Fruit fly (Drosophila melanogaster): Measurements from ENCODE around the gene vn.
A peak's percentile ranks its signal among the peaks of the same experiment; 100 is the strongest.

Gene vn

dm6 chr3L:5828684-5829083 lies 16.8 kb downstream of the vn start (continued):
- TF ChIP-seq schlank (tag; optimal IDR thresholded peaks at IDR 0.05) (no peak), ro (GFP tag; IDR thresholded peaks at IDR 0.05) (no peak), ranshi (GFP tag; IDR thresholded peaks at IDR 0.05) (0 out of 2 replicates have a peak, but pooled peaks have one; percentile 33), dmrt99B (tag; optimal IDR thresholded peaks at IDR 0.05) (peak; percentile 57), fd102C (GFP tag; optimal IDR thresholded peaks at IDR 0.05) (no peak), CG30020 (tag; optimal IDR thresholded peaks at IDR 0.05) (no peak), repo (GFP tag; optimal IDR thresholded peaks at IDR 0.05) (no peak), Neu2 (GFP tag; optimal IDR thresholded peaks at IDR 0.05; ENCODE audit: borderline replicate concordance) (no peak), Gsc (GFP tag; IDR thresholded peaks at IDR 0.05) (no peak), HLH3B (GFP tag; IDR thresholded peaks at IDR 0.05) (no peak), fd3F (GFP tag; optimal IDR thresholded peaks at IDR 0.05) (no peak), zen2 (GFP tag; IDR thresholded peaks at IDR 0.05; ENCODE audit: partially characterized antibody) (no peak), h (optimal IDR thresholded peaks at IDR 0.05) (no peak), sr (GFP tag; IDR thresholded peaks at IDR 0.05) (no peak), grau (tag; optimal IDR thresholded peaks at IDR 0.05) (peak; percentile 64), CG13123 (GFP tag; optimal IDR thresholded peaks at IDR 0.05) (no peak), shn (GFP tag; optimal IDR thresholded peaks at IDR 0.05) (no peak), bbx (GFP tag; IDR thresholded peaks at IDR 0.05; ENCODE audit: partially characterized antibody) (no peak), CG7271 (tag; optimal IDR thresholded peaks at IDR 0.05) (no peak), crol (GFP tag; IDR thresholded peaks at IDR 0.05) (no peak), MTF-1 (GFP tag; optimal IDR thresholded peaks at IDR 0.05; ENCODE audit: borderline replicate concordance) (no peak), her (GFP tag; optimal IDR thresholded peaks at IDR 0.05) (no peak), Sox100B (GFP tag; optimal IDR thresholded peaks at IDR 0.05) (peak; percentile 36), Oli (tag; optimal IDR thresholded peaks at IDR 0.05) (peak; percentile 47), CG2712 (tag; optimal IDR thresholded peaks at IDR 0.05) (peak; percentile 24), dati (GFP tag; IDR thresholded peaks at IDR 0.05) (no peak), CG8089 (GFP tag; optimal IDR thresholded peaks at IDR 0.05) (no peak), CG8765 (GFP tag; IDR thresholded peaks at IDR 0.05) (no peak), CG17802 (tag; optimal IDR thresholded peaks at IDR 0.05) (no peak), CG8359 (GFP tag; optimal IDR thresholded peaks at IDR 0.05; ENCODE audit: borderline replicate concordance) (no peak), pzg (GFP tag; optimal IDR thresholded peaks at IDR 0.05) (no peak), slou (GFP tag; optimal IDR thresholded peaks at IDR 0.05) (no peak), CG14667 (GFP tag; IDR thresholded peaks at IDR 0.05) (no peak), Deaf1 (tag; optimal IDR thresholded peaks at IDR 0.05) (no peak), pb (GFP tag; optimal IDR thresholded peaks at IDR 0.05) (no peak), zfh1 (GFP tag; IDR thresholded peaks at IDR 0.05) (no peak), H2.0 (GFP tag; IDR thresholded peaks at IDR 0.05) (no peak), GATAe (GFP tag; conservative IDR thresholded peaks at IDR 0.05) (no peak), chm (GFP tag; IDR thresholded peaks at IDR 0.05) (no peak), CG1602 (GFP tag; optimal IDR thresholded peaks at IDR 0.05) (no peak), Myb (GFP tag; optimal IDR thresholded peaks at IDR 0.05) (no peak), z (GFP tag; IDR thresholded peaks at IDR 0.05) (no peak), jigr1 (GFP tag; IDR thresholded peaks at IDR 0.05) (no peak), CG13424 (tag; optimal IDR thresholded peaks at IDR 0.05) (peak; percentile 52), BtbVII (GFP tag; optimal IDR thresholded peaks at IDR 0.05) (no peak), otp (GFP tag; IDR thresholded peaks at IDR 0.05) (no peak), insv (GFP tag; optimal IDR thresholded peaks at IDR 0.05) (no peak), crp (GFP tag; optimal IDR thresholded peaks at IDR 0.05) (no peak), Vsx1 (GFP tag; optimal IDR thresholded peaks at IDR 0.05) (no peak), CG18619 (GFP tag; optimal IDR thresholded peaks at IDR 0.05) (peak; percentile 39), hb (GFP tag; IDR thresholded peaks at IDR 0.05; ENCODE audit: partially characterized antibody) (no peak), CG12104 (GFP tag; optimal IDR thresholded peaks at IDR 0.05) (no peak)

Measured in whole organism, embryonic.